Worm (Caenorhabditis elegans): ENCODE data around the gene F17C11.22.

F17C11.22 gene

DNA sequence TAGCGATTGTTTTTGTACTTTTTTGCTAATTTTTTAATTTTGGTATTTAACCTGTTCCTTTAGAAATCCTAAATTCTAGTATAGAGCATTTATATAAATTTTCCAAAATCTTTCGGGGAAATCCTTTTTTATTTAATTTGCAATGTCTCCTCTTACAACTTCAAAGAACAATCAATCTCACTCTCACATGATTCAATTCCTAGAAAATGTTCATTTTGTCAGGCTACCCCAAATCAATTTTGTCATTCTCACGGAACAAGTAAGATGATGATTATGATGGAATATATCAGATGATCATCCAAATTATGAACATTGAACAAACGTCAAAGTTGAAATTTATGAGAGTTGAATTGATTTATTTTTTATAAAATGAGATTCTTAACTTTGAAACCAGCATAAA lies 32.7 kb downstream of the F17C11.22 start (continued):
- TF ChIP-seq lin-38 (GFP tag; IDR thresholded peaks at IDR 0.05) (0 out of 2 replicates have a peak, but pooled peaks have one; percentile 23), nhr-42 (GFP tag; IDR thresholded peaks at IDR 0.05) (0 out of 2 replicates have a peak, but pooled peaks have one; percentile 16), unc-62 (GFP tag; optimal IDR thresholded peaks at IDR 0.05 in 1 of 2) (peak in 1 of 2 experiments; percentile 66), unc-62 (tag; optimal IDR thresholded peaks at IDR 0.05) (no peak), gei-8 (GFP tag; optimal IDR thresholded peaks at IDR 0.05) (peak; percentile 43), F26F4.8 (GFP tag; conservative IDR thresholded peaks at IDR 0.05) (no peak), nhr-28 (tag; optimal IDR thresholded peaks at IDR 0.05) (peak; percentile 48), ztf-7 (tag; optimal IDR thresholded peaks at IDR 0.05) (peak; percentile 93), lin-39 (tag; optimal IDR thresholded peaks at IDR 0.05) (no peak), fkh-10 (GFP tag; optimal IDR thresholded peaks at IDR 0.05) (peak; percentile 95), nhr-111 (GFP tag; optimal IDR thresholded peaks at IDR 0.05) (no peak), hlh-30 (tag; optimal IDR thresholded peaks at IDR 0.05; ENCODE audit: insufficient read depth) (peak; percentile 85), nhr-41 (GFP tag; IDR thresholded peaks at IDR 0.05) (no peak), tra-1 (GFP tag; IDR thresholded peaks at IDR 0.05) (no peak), hif-1 (tag; optimal IDR thresholded peaks at IDR 0.05) (peak in 1 of 2 experiments; percentile 43), aha-1 (tag) (peak; percentile 30)

DNA sequence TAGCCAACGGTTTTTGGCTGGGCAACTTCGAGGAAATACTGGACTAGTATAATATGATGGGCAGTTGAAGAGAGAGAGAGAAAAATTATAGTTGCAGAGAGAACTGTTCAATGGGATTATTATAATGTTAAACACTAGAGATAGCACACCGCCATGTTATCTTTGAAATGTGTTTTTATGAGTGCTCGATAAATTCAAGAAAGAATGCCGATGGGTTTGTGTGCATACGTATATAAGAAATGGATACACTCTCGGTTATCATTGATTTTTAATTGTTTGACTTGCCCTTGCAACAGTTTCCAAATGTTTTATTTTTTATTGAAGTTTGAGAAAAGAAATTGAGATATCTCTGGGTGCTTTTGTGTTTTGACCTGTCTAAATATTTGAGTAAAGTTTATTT lies 33.3 kb downstream of the F17C11.22 start, which contains the start of gene F17C11.12:
TSS of gene F17C11.12 (minus strand) at position 240 of the 400 bp plus-strand sequence.
- TF ChIP-seq hlh-11 (tag; optimal IDR thresholded peaks at IDR 0.05), result peak; percentile 42
- peak; percentile 3 for TF ChIP-seq nhr-10 (tag; optimal IDR thresholded peaks at IDR 0.05)
- TF ChIP-seq pqm-1 (tag; optimal IDR thresholded peaks at IDR 0.05), result peak; percentile 89
- TF ChIP-seq ztf-11 (tag; optimal IDR thresholded peaks at IDR 0.05), result no peak
- peak; percentile 84 for TF ChIP-seq nhr-28 (tag; optimal IDR thresholded peaks at IDR 0.05)
- no peak for TF ChIP-seq vab-7 (GFP tag; IDR thresholded peaks at IDR 0.05)
- peak; percentile 59 for TF ChIP-seq dmd-6 (GFP tag; IDR thresholded peaks at IDR 0.05)
- no peak for TF ChIP-seq daf-16 (GFP tag; optimal IDR thresholded peaks at IDR 0.05)
- peak; percentile 52 for TF ChIP-seq daf-16 (tag; optimal IDR thresholded peaks at IDR 0.05)
- no peak for TF ChIP-seq Y48G9A.11 (GFP tag; IDR thresholded peaks at IDR 0.05)
- TF ChIP-seq nhr-77 (tag; optimal IDR thresholded peaks at IDR 0.05), result peak; percentile 8
- TF ChIP-seq dve-1 (tag; optimal IDR thresholded peaks at IDR 0.05; ENCODE audit: insufficient read depth), result peak; percentile 74
- peak; percentile 89 for TF ChIP-seq php-3 (GFP tag; IDR thresholded peaks at IDR 0.05)

DNA sequence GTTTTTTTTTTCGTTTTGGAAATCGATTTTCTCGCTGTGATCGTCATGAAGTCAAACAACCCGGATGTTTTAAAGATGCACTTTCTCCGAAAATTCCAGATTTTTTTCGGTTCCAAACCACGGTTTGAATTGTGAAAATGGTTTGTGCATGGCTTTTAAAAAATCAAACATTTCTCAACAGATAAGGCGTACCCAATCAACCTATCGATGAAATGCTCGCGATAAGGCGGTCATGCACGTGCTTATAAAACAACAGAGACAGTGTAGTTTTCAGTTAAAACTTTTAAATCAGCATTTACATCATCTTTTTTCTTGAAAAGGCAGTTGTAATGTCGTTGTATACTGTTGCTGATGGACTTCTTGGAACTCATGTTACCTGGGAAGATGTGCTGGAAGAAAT lies 37.6 kb downstream of the F17C11.22 start, which contains the start of gene F58B4.5:
TSS of gene F58B4.5 (plus strand) at position 283 of the 400 bp plus-strand sequence.
- TF ChIP-seq fos-1 (tag; optimal IDR thresholded peaks at IDR 0.05) (no peak), aha-1 (tag) (peak; percentile 61), lin-39 (tag; optimal IDR thresholded peaks at IDR 0.05) (no peak), hmg-1.1 (GFP tag; IDR thresholded peaks at IDR 0.05) (no peak), mxl-3 (GFP tag; optimal IDR thresholded peaks at IDR 0.05) (peak; percentile 32), nhr-48 (tag; optimal IDR thresholded peaks at IDR 0.05) (peak; percentile 7), pqm-1 (tag; optimal IDR thresholded peaks at IDR 0.05) (peak; percentile 89), attf-4 (tag; optimal IDR thresholded peaks at IDR 0.05) (no peak), T26A8.4 (GFP tag; IDR thresholded peaks at IDR 0.05) (no peak), dmd-6 (GFP tag; IDR thresholded peaks at IDR 0.05) (peak; percentile 89), nhr-102 (tag; optimal IDR thresholded peaks at IDR 0.05) (peak; percentile 3), madf-9 (GFP tag; conservative IDR thresholded peaks at IDR 0.05) (no peak), hlh-30 (tag; optimal IDR thresholded peaks at IDR 0.05; ENCODE audit: insufficient read depth) (peak; percentile 17), T20F7.1 (GFP tag; optimal IDR thresholded peaks at IDR 0.05) (peak; percentile 14), mdl-1 (tag; optimal IDR thresholded peaks at IDR 0.05) (peak in 1 of 2 experiments; percentile 57), rbr-2 (tag; optimal IDR thresholded peaks at IDR 0.05) (no peak), hlh-11 (tag; optimal IDR thresholded peaks at IDR 0.05) (peak; percentile 73), set-16 (GFP tag; IDR thresholded peaks at IDR 0.05) (no peak), dmd-9 (GFP tag; IDR thresholded peaks at IDR 0.05) (no peak), unc-62 (GFP tag; optimal IDR thresholded peaks at IDR 0.05 in 1 of 2) (no peak), unc-62 (tag; optimal IDR thresholded peaks at IDR 0.05) (no peak), spr-1 (tag; optimal IDR thresholded peaks at IDR 0.05) (no peak), nhr-28 (tag; optimal IDR thresholded peaks at IDR 0.05) (peak; percentile 34), daf-16 (GFP tag; optimal IDR thresholded peaks at IDR 0.05) (no peak), daf-16 (tag; optimal IDR thresholded peaks at IDR 0.05) (peak; percentile 49)

Data from whole organism, L4 larva.